Worm (Caenorhabditis elegans) whole organism, mixed stage, embryonic: Measurements from ENCODE around the gene sdpn-1.

Experiments
- flh-1 ChIP-seq: fragments of 200-800 bp; sonication (Bioruptor generic); optimal IDR thresholded peaks from 2 replicates; lab custom pipeline; 2018; ENCODE audit warnings: mild to moderate bottlenecking, missing genetic modification characterization, moderate library complexity, missing compliant biosample characterization
- unc-62 ChIP-seq: fragments of 150-350 bp; optimal IDR thresholded peaks from 2 replicates; lab custom pipeline; 2014; ENCODE audit warnings: missing biosample characterization, missing genetic modification reagents, missing genetic modification characterization

ce11 chrX:7956449-7956848, 41.6 kb downstream of the sdpn-1 start:
- TF ChIP-seq unc-62 (GFP tag; lab: Kevin White, UChicago) (no peak), flh-1 (no peak)
